Worm (Caenorhabditis elegans) whole organism, late embryonic: ENCODE results near the gene gldi-8.

Source experiments
- C08G9.2 ChIP-seq: sonication (generic microtip); optimal IDR thresholded peaks from 2 replicates; lab custom pipeline; 2016; ENCODE audit warnings: mild to moderate bottlenecking, missing genetic modification characterization, moderate library complexity, missing compliant biosample characterization
- C38D4.7 ChIP-seq: fragments of 200-800 bp; sonication (Bioruptor generic); optimal IDR thresholded peaks from 2 replicates; lab custom pipeline; 2018; ENCODE audit warnings: mild to moderate bottlenecking, missing genetic modification characterization, moderate library complexity, missing compliant biosample characterization
- F13H6.1 ChIP-seq: sonication (generic microtip); optimal IDR thresholded peaks from 2 replicates; lab custom pipeline; 2016; ENCODE audit warnings: missing genetic modification characterization, missing compliant biosample characterization
- K02D7.2 ChIP-seq: sonication (generic microtip); optimal IDR thresholded peaks from 2 replicates; lab custom pipeline; 2017; ENCODE audit warnings: mild to moderate bottlenecking, missing genetic modification characterization, missing compliant biosample characterization
- T23F11.4 ChIP-seq: fragments of 200-800 bp; sonication (Bioruptor generic); optimal IDR thresholded peaks from 2 replicates; lab custom pipeline; 2018; ENCODE audit warnings: mild to moderate bottlenecking, missing genetic modification characterization, missing compliant biosample characterization
- ama-1 ChIP-seq: fragments of 150-350 bp; optimal IDR thresholded peaks from 2 replicates; lab custom pipeline; 2014
- ceh-18 ChIP-seq: sonication (generic microtip); optimal IDR thresholded peaks from 2 replicates; lab custom pipeline; 2016; ENCODE audit warnings: missing genetic modification characterization, missing compliant biosample characterization
- ceh-19 ChIP-seq: fragments of 200-800 bp; sonication (Bioruptor generic); optimal IDR thresholded peaks from 2 replicates; lab custom pipeline; 2018; ENCODE audit warnings: mild to moderate bottlenecking, missing genetic modification characterization, missing compliant biosample characterization
- ceh-2 ChIP-seq: sonication (generic microtip); optimal IDR thresholded peaks from 2 replicates; lab custom pipeline; 2016; ENCODE audit warnings: missing genotype, missing genetic modification characterization, missing compliant biosample characterization
- ceh-24 ChIP-seq: sonication (generic microtip); optimal IDR thresholded peaks from 2 replicates; lab custom pipeline; 2016; ENCODE audit warnings: mild to moderate bottlenecking, missing genetic modification characterization, missing compliant biosample characterization
- ceh-30 ChIP-seq: fragments of 150-350 bp; optimal IDR thresholded peaks from 2 replicates; lab custom pipeline; 2014; ENCODE audit warnings: missing biosample characterization, missing genetic modification characterization
- ceh-31 ChIP-seq: sonication (generic microtip); optimal IDR thresholded peaks from 2 replicates; lab custom pipeline; 2016; ENCODE audit warnings: missing genetic modification characterization, missing compliant biosample characterization
- ceh-34 ChIP-seq: sonication (generic microtip); optimal IDR thresholded peaks from 2 replicates; lab custom pipeline; 2016; ENCODE audit warnings: mild to moderate bottlenecking, missing genetic modification characterization, missing compliant biosample characterization
- ceh-48 ChIP-seq: sonication (generic microtip); optimal IDR thresholded peaks from 2 replicates; lab custom pipeline; 2016; ENCODE audit warnings: missing genetic modification characterization, inconsistent platforms, missing compliant biosample characterization
- ceh-6 ChIP-seq: fragments of 200-800 bp; sonication (Bioruptor generic); optimal IDR thresholded peaks from 2 replicates; lab custom pipeline; 2018; ENCODE audit warnings: mild to moderate bottlenecking, missing genetic modification characterization, missing compliant biosample characterization
- che-1 ChIP-seq: sonication (generic microtip); optimal IDR thresholded peaks from 2 replicates; lab custom pipeline; 2016; ENCODE audit warnings: mild to moderate bottlenecking, missing genetic modification characterization, missing compliant biosample characterization
- dve-1 ChIP-seq: sonication (generic microtip); optimal IDR thresholded peaks from 2 replicates; lab custom pipeline; 2017; ENCODE audit warnings: antibody characterized with exemption, mild to moderate bottlenecking, missing genetic modification characterization, missing compliant biosample characterization
- elt-4 ChIP-seq: sonication (generic microtip); optimal IDR thresholded peaks from 2 replicates; lab custom pipeline; 2016; ENCODE audit warnings: missing genetic modification characterization, missing compliant biosample characterization
- fkh-10 ChIP-seq: fragments of 150-350 bp; optimal IDR thresholded peaks from 2 replicates; lab custom pipeline; 2014; ENCODE audit warnings: missing biosample characterization, missing genetic modification reagents, missing genetic modification characterization
- gmeb-2 ChIP-seq: sonication (generic microtip); optimal IDR thresholded peaks from 2 replicates; lab custom pipeline; 2016; ENCODE audit warnings: missing genetic modification characterization, inconsistent platforms, missing compliant biosample characterization
- hlh-30 ChIP-seq: sonication (generic microtip); optimal IDR thresholded peaks from 2 replicates; lab custom pipeline; 2017; ENCODE audit warnings: antibody characterized with exemption, missing genetic modification characterization, missing compliant biosample characterization; ENCODE audit not compliant: insufficient read depth
- hlh-6 ChIP-seq: sonication (generic microtip); optimal IDR thresholded peaks from 2 replicates; lab custom pipeline; 2016; ENCODE audit warnings: missing genotype, missing genetic modification characterization, missing compliant biosample characterization
- madf-2 ChIP-seq: sonication (generic microtip); optimal IDR thresholded peaks from 2 replicates; lab custom pipeline; 2017; ENCODE audit warnings: missing genetic modification characterization, missing compliant biosample characterization
- nfya-1 ChIP-seq: sonication (generic microtip); optimal IDR thresholded peaks from 2 replicates; lab custom pipeline; 2017; ENCODE audit warnings: missing genetic modification characterization, mild to moderate bottlenecking, missing compliant biosample characterization, antibody characterized with exemption, moderate library complexity
- nhr-11 ChIP-seq: fragments of 150-350 bp; optimal IDR thresholded peaks from 2 replicates; lab custom pipeline; 2014; ENCODE audit warnings: missing biosample characterization, missing genetic modification characterization
- npax-4 ChIP-seq: sonication (generic microtip); optimal IDR thresholded peaks from 2 replicates; lab custom pipeline; 2016; ENCODE audit warnings: missing genetic modification characterization, missing compliant biosample characterization
- odd-2 ChIP-seq: sonication (generic microtip); optimal IDR thresholded peaks from 2 replicates; lab custom pipeline; 2017; ENCODE audit warnings: antibody characterized with exemption, mild to moderate bottlenecking, missing genetic modification characterization, missing compliant biosample characterization
- pat-9 ChIP-seq: fragments of 200-800 bp; sonication (Bioruptor generic); optimal IDR thresholded peaks from 2 replicates; lab custom pipeline; 2018; ENCODE audit warnings: mild to moderate bottlenecking, missing genetic modification characterization, moderate library complexity, missing compliant biosample characterization
- pax-1 ChIP-seq: fragments of 150-350 bp; optimal IDR thresholded peaks from 2 replicates; lab custom pipeline; 2014; ENCODE audit warnings: missing biosample characterization, missing genetic modification characterization
- pha-2 ChIP-seq: sonication (generic microtip); optimal IDR thresholded peaks from 2 replicates; lab custom pipeline; 2017; ENCODE audit warnings: mild to moderate bottlenecking, missing genetic modification characterization, missing compliant biosample characterization
- pha-4 ChIP-seq: fragments of 150-350 bp; optimal IDR thresholded peaks from 2 replicates; lab custom pipeline; 2018; ENCODE audit warnings: missing biosample characterization, missing genetic modification reagents, missing genetic modification characterization
- pqm-1 ChIP-seq: sonication (generic microtip); optimal IDR thresholded peaks from 2 replicates; lab custom pipeline; 2016; ENCODE audit warnings: missing genetic modification characterization, missing compliant biosample characterization
- pros-1 ChIP-seq: fragments of 150-350 bp; optimal IDR thresholded peaks from 2 replicates; lab custom pipeline; 2014; ENCODE audit warnings: missing biosample characterization, missing genetic modification reagents, missing genetic modification characterization
- ref-2 ChIP-seq: sonication (generic microtip); optimal IDR thresholded peaks from 2 replicates; lab custom pipeline; 2016; ENCODE audit warnings: missing genetic modification characterization, missing compliant biosample characterization
- sdc-2 ChIP-seq: sonication (generic microtip); optimal IDR thresholded peaks from 2 replicates; lab custom pipeline; 2016; ENCODE audit warnings: missing genotype, missing genetic modification characterization, missing compliant biosample characterization
- sox-4 ChIP-seq: sonication (generic microtip); optimal IDR thresholded peaks from 2 replicates; lab custom pipeline; 2017; ENCODE audit warnings: mild to moderate bottlenecking, missing genetic modification characterization, inconsistent platforms, missing compliant biosample characterization
- syd-9 ChIP-seq: sonication (generic microtip); optimal IDR thresholded peaks from 2 replicates; lab custom pipeline; 2016; ENCODE audit warnings: mild to moderate bottlenecking, missing genetic modification characterization, moderate library complexity, missing compliant biosample characterization
- tbx-2 ChIP-seq: sonication (generic microtip); optimal IDR thresholded peaks from 2 replicates; lab custom pipeline; 2016; ENCODE audit warnings: missing genetic modification characterization, missing compliant biosample characterization
- tbx-7 ChIP-seq: sonication (generic microtip); optimal IDR thresholded peaks from 2 replicates; lab custom pipeline; 2016; ENCODE audit warnings: missing genotype, missing genetic modification characterization, missing compliant biosample characterization
- unc-3 ChIP-seq, 2 experiments: fragments of 200-800 bp in 1 of 2; sonication (Bioruptor generic) in 1 of 2; sonication (generic microtip) in 1 of 2; conservative IDR thresholded peaks in 1 of 2; optimal IDR thresholded peaks in 1 of 2; 2 replicates each; pipeline versions ENCODE4 v1.3.6 to Lab custom; 2016 to 2022; ENCODE audit warnings: missing compliant biosample characterization in 2 of 2, missing genetic modification characterization in 2 of 2, missing genetic modification reagents in 1 of 2
- unc-42 ChIP-seq: sonication (generic microtip); optimal IDR thresholded peaks from 2 replicates; lab custom pipeline; 2016; ENCODE audit warnings: missing genotype, missing genetic modification characterization, missing compliant biosample characterization
- unc-55 ChIP-seq: sonication (generic microtip); optimal IDR thresholded peaks from 2 replicates; lab custom pipeline; 2017; ENCODE audit warnings: missing biosample characterization, missing genetic modification reagents, missing genetic modification characterization
- unc-86 ChIP-seq: sonication (generic microtip); optimal IDR thresholded peaks from 2 replicates; lab custom pipeline; 2016; ENCODE audit warnings: missing genetic modification characterization, missing compliant biosample characterization

gldi-8 gene

ce11 chrIII:12598418-12599330 lies 855 bp downstream of the gldi-8 start:
- TF ChIP-seq ceh-24 (no peak), syd-9 (tag; lab: Kevin White, UChicago) (no peak), pat-9 (tag; lab: Kevin White, UChicago) (no peak), pqm-1 (tag; lab: Kevin White, UChicago) (no peak), hlh-6 (tag; lab: Kevin White, UChicago) (no peak), T23F11.4 (GFP tag; lab: Kevin White, UChicago) (peak; percentile 59), elt-4 (no peak), tbx-2 (tag; lab: Kevin White, UChicago) (peak; percentile 54), F13H6.1 (tag; lab: Kevin White, UChicago) (no peak), madf-2 (tag; lab: Kevin White, UChicago) (no peak), ceh-30 (tag; lab: Kevin White, UChicago) (peak; percentile 85), pax-1 (peak; percentile 50), unc-3 (GFP tag; conservative IDR thresholded peaks at IDR 0.05; lab: Robert Waterston, UW) (0 out of 2 replicates have a peak, but pooled peaks have one; percentile 13), unc-3 (tag; optimal IDR thresholded peaks at IDR 0.05; lab: Kevin White, UChicago) (no peak), che-1 (peak; percentile 16), sdc-2 (tag; lab: Kevin White, UChicago) (no peak), sox-4 (tag; lab: Kevin White, UChicago) (no peak), gmeb-2 (tag; lab: Kevin White, UChicago) (peak; percentile 16), ceh-34 (tag; lab: Kevin White, UChicago) (peak; percentile 65), unc-86 (tag; lab: Kevin White, UChicago) (peak; percentile 58), unc-42 (tag; lab: Kevin White, UChicago) (peak; percentile 67), ceh-48 (tag; lab: Kevin White, UChicago) (peak; percentile 95), dve-1 (tag; lab: Kevin White, UChicago) (peak; percentile 16), nhr-11 (tag; lab: Kevin White, UChicago) (no peak), ceh-6 (GFP tag; lab: Kevin White, UChicago) (no peak), K02D7.2 (peak; percentile 47), ref-2 (tag; lab: Kevin White, UChicago) (peak; percentile 55), ceh-31 (tag; lab: Kevin White, UChicago) (peak; percentile 40), nfya-1 (peak; percentile 91), ceh-18 (tag; lab: Kevin White, UChicago) (peak; percentile 37), ama-1 (lab: Kevin White, UChicago) (peak; percentile 92), hlh-30 (tag; lab: Kevin White, UChicago) (peak; percentile 97), tbx-7 (tag; lab: Kevin White, UChicago) (no peak), unc-55 (peak; percentile 53), C38D4.7 (GFP tag; lab: Kevin White, UChicago) (peak; percentile 47)
- TF ChIP-seq, all 69 proteins: peak for 21

- TF ChIP-seq ceh-31 (tag; lab: Kevin White, UChicago) (no peak), pha-4 (tag; lab: Kevin White, UChicago) (no peak), ama-1 (lab: Kevin White, UChicago) (peak; percentile 53), dve-1 (tag; lab: Kevin White, UChicago) (peak; percentile 53), elt-4 (no peak)
Measured at ce11 chrIII:12595640-12596039, 3.9 kb downstream of the gldi-8 start.

- no peak for TF ChIP-seq ceh-18 (tag; lab: Kevin White, UChicago)
- no peak for TF ChIP-seq che-1
- TF ChIP-seq pax-1 = no peak
- no peak for TF ChIP-seq pros-1 (tag; lab: Kevin White, UChicago)
- TF ChIP-seq pha-2 = no peak
- no peak for TF ChIP-seq unc-55
- no peak for TF ChIP-seq fkh-10 (GFP tag; lab: Kevin White, UChicago)
- TF ChIP-seq ceh-2 (tag; lab: Kevin White, UChicago) = no peak
- no peak for TF ChIP-seq odd-2 (tag; lab: Kevin White, UChicago)
- no peak for TF ChIP-seq ceh-19 (GFP tag; lab: Kevin White, UChicago)
- TF ChIP-seq tbx-7 (tag; lab: Kevin White, UChicago) = no peak
- TF ChIP-seq npax-4 = no peak
- TF ChIP-seq K02D7.2 = no peak
- TF ChIP-seq C08G9.2 (tag; lab: Kevin White, UChicago) = no peak
- TF ChIP-seq tbx-2 (tag; lab: Kevin White, UChicago) = no peak
- TF ChIP-seq ceh-30 (tag; lab: Kevin White, UChicago) = no peak
Measured at ce11 chrIII:12591923-12592322, 7.6 kb downstream of the gldi-8 start.
